Worm (Caenorhabditis elegans): ENCODE data around the gene clec-216.

The clec-216 gene

ce11 chrV:7932998-7933397 lies 19.8 kb downstream of the clec-216 start, which contains the start of gene ncx-10:
ncx-10 (minus strand) TSS chrV:7933098.
- TF ChIP-seq ceh-82 (tag; optimal IDR thresholded peaks at IDR 0.05) (no peak), ceh-16 (tag; optimal IDR thresholded peaks at IDR 0.05) (no peak), nhr-10 (tag; optimal IDR thresholded peaks at IDR 0.05) (no peak), ztf-1 (GFP tag; conservative IDR thresholded peaks at IDR 0.05) (no peak)

DNA sequence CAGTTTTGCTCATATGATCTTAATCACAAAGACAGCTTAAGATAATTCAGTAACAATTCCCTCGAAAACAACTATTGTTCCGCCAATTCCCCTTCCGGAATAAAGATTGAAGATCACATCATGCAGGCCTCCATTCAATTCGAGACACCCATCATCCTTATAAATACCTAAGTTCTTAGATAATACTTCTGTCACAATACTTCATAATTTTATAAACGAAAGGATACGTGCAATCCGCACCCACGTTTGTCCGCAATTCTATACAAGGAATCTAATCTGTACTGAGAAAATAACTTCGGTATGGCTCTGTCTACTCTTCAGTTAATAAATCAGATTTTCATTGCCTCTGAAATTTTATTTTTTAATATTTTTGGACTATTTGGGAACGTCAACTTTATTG lies 24.1 kb downstream of the clec-216 start, which contains the start of gene srsx-5:
Gene srsx-5, plus strand, starts transcription at position 301 of the 400 bp plus-strand sequence.
- TF ChIP-seq sem-4 (tag; optimal IDR thresholded peaks at IDR 0.05) (no peak), C34F6.9 (tag; optimal IDR thresholded peaks at IDR 0.05) (no peak), peb-1 (tag; optimal IDR thresholded peaks at IDR 0.05) (no peak), elt-3 (tag; optimal IDR thresholded peaks at IDR 0.05) (no peak), R02D3.7 (tag; optimal IDR thresholded peaks at IDR 0.05) (no peak)

ce11 chrV:7926784-7927183 lies 26.0 kb downstream of the clec-216 start, which contains the start of gene srsx-6:
srsx-6 (plus strand) TSS chrV:7927084.
- TF ChIP-seq skn-1 (tag; optimal IDR thresholded peaks at IDR 0.05) = no peak
- TF ChIP-seq fos-1 (tag; optimal IDR thresholded peaks at IDR 0.05) = no peak
- no peak for TF ChIP-seq ceh-82 (tag; optimal IDR thresholded peaks at IDR 0.05)
- no peak for TF ChIP-seq ztf-11 (tag; optimal IDR thresholded peaks at IDR 0.05)
- TF ChIP-seq nhr-12 (tag; optimal IDR thresholded peaks at IDR 0.05) = no peak
- no peak for TF ChIP-seq dmd-4 (tag; optimal IDR thresholded peaks at IDR 0.05)
- no peak for TF ChIP-seq nhr-11 (tag; optimal IDR thresholded peaks at IDR 0.05)

DNA sequence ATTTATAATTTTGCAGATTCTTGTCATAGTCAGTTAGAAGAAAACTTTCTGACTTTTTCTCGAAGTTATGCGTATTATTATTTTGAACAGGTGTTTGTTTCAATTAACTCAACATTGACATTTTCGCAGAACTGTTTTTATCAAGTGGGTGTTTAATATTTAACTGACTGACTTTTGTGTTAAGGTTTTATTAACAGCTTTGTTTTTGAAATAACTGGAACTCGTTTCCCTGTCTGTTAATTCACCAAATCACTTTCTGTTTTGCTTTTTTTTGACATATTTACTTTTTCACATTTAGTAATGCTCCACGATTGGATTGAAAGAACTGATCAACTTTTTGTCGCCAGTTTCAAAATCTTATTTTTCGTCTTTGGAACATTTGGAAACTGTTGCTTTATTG lies 27.3 kb downstream of the clec-216 start, which contains the start of gene srsx-7:
Gene srsx-7, plus strand, starts transcription at position 301 of the 400 bp plus-strand sequence.
- no peak for TF ChIP-seq mbf-1 (tag; optimal IDR thresholded peaks at IDR 0.05)
- no peak for TF ChIP-seq nhr-10 (tag; optimal IDR thresholded peaks at IDR 0.05)
- TF ChIP-seq elt-1 (tag; optimal IDR thresholded peaks at IDR 0.05) = no peak
- TF ChIP-seq sma-9 (GFP tag; optimal IDR thresholded peaks at IDR 0.05) = no peak
- no peak for TF ChIP-seq sma-9 (tag; optimal IDR thresholded peaks at IDR 0.05)
- TF ChIP-seq mab-5 (tag; optimal IDR thresholded peaks at IDR 0.05) = no peak
- no peak for TF ChIP-seq fos-1 (tag; optimal IDR thresholded peaks at IDR 0.05)
- TF ChIP-seq ZK546.5 (tag; optimal IDR thresholded peaks at IDR 0.05) = no peak
- TF ChIP-seq gmeb-1 (tag; optimal IDR thresholded peaks at IDR 0.05) = no peak
- TF ChIP-seq egl-27 (tag; optimal IDR thresholded peaks at IDR 0.05) = no peak
- no peak for TF ChIP-seq nhr-21 (tag; optimal IDR thresholded peaks at IDR 0.05)
- TF ChIP-seq nhr-129 (tag; optimal IDR thresholded peaks at IDR 0.05) = no peak
- no peak for TF ChIP-seq nhr-237 (tag; optimal IDR thresholded peaks at IDR 0.05)
- TF ChIP-seq unc-62 (GFP tag; optimal IDR thresholded peaks at IDR 0.05) = no peak
- no peak for TF ChIP-seq lsy-2 (tag; optimal IDR thresholded peaks at IDR 0.05)
- TF ChIP-seq nhr-6 (tag; optimal IDR thresholded peaks at IDR 0.05) = no peak
- no peak for TF ChIP-seq lin-13 (GFP tag; optimal IDR thresholded peaks at IDR 0.05)
- TF ChIP-seq nhr-23 (tag; optimal IDR thresholded peaks at IDR 0.05) = no peak
- TF ChIP-seq nhr-77 (tag; optimal IDR thresholded peaks at IDR 0.05) = no peak
- TF ChIP-seq aly-2 (tag; optimal IDR thresholded peaks at IDR 0.05) = no peak

- no peak for TF ChIP-seq nhr-77 (tag; optimal IDR thresholded peaks at IDR 0.05)
- no peak for TF ChIP-seq ZK546.5 (tag; optimal IDR thresholded peaks at IDR 0.05)
- TF ChIP-seq egl-27 (tag; optimal IDR thresholded peaks at IDR 0.05) = no peak
Measured at ce11 chrV:7908431-7908830, 44.3 kb downstream of the clec-216 start.

DNA sequence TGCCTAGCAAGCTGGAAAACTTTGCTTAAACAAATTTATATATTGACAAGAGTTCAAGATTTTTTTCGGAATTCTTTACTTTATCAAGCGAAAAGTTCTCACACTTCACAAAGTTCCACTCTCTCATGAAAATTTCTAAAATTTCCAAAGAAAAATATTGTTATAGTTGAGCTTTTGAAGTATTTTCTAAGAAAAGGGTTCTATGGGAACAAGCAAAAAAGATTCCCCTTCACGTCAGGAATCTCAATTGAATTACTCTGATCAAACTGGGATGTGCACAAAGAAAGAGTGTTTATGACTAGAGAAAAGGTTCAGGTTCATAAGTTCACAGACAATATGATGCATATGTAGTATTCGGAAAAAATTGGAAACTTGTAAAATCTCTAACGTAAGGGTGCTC lies 48.4 kb downstream of the clec-216 start:
- TF ChIP-seq C34F6.9 (tag; optimal IDR thresholded peaks at IDR 0.05) (no peak), nhr-21 (tag; optimal IDR thresholded peaks at IDR 0.05) (no peak), nhr-77 (tag; optimal IDR thresholded peaks at IDR 0.05) (no peak), ceh-82 (tag; optimal IDR thresholded peaks at IDR 0.05) (no peak), zag-1 (tag; optimal IDR thresholded peaks at IDR 0.05) (no peak), sma-9 (GFP tag; optimal IDR thresholded peaks at IDR 0.05) (no peak), sma-9 (tag; optimal IDR thresholded peaks at IDR 0.05) (no peak), crh-2 (tag; optimal IDR thresholded peaks at IDR 0.05) (no peak), peb-1 (tag; optimal IDR thresholded peaks at IDR 0.05) (no peak), nhr-11 (tag; optimal IDR thresholded peaks at IDR 0.05) (no peak), ama-1 (optimal IDR thresholded peaks at IDR 0.05) (no peak), elt-1 (tag; optimal IDR thresholded peaks at IDR 0.05) (no peak), egl-27 (tag; optimal IDR thresholded peaks at IDR 0.05) (no peak), unc-62 (GFP tag; optimal IDR thresholded peaks at IDR 0.05) (no peak), alr-1 (tag; optimal IDR thresholded peaks at IDR 0.05) (no peak)

Measured in whole organism, L2 larva.